Worm (Caenorhabditis elegans) whole organism, L4/young adult: ENCODE measurements around the gene cul-3.
A peak's percentile ranks its signal among the peaks of the same experiment; 100 is the strongest.

Experiments
- W03F9.2 ChIP-seq: fragments of 150-350 bp; optimal IDR thresholded peaks from 2 replicates; lab custom pipeline; 2014; ENCODE audit warnings: missing biosample characterization, missing genetic modification characterization
- dao-5 ChIP-seq: sonication (generic microtip); optimal IDR thresholded peaks from 2 replicates; lab custom pipeline; 2016; ENCODE audit warnings: missing genotype, missing genetic modification characterization, moderate library complexity, missing compliant biosample characterization
- him-1 ChIP-seq: sonication (generic microtip); optimal IDR thresholded peaks from 2 replicates; lab custom pipeline; 2016; ENCODE audit warnings: missing genotype, missing genetic modification reagents, missing genetic modification characterization, missing compliant biosample characterization

The cul-3 gene

ce11 chrV:176870-177467 is at the start of gene cul-3:
Gene cul-3 (plus strand): TSS chrV:177417.
- TF ChIP-seq W03F9.2: peak; percentile 8
- no peak for TF ChIP-seq him-1 (tag; lab: Kevin White, UChicago)
- no peak for TF ChIP-seq dao-5 (tag; lab: Kevin White, UChicago)

- TF ChIP-seq W03F9.2: peak; percentile 94
- no peak for TF ChIP-seq dao-5 (tag; lab: Kevin White, UChicago)
Observed at ce11 chrV:127882-128281, 49.3 kb upstream of the cul-3 start, which contains the start of the genes W03F9.2 and sftb-2. Gene W03F9.2 (minus strand): TSS chrV:128034. Gene sftb-2 (plus strand): TSS chrV:128237.

ce11 chrV:130186-130585 is 47.0 kb upstream of the cul-3 start:
- TF ChIP-seq dao-5 (tag; lab: Kevin White, UChicago): no peak
- no peak for TF ChIP-seq him-1 (tag; lab: Kevin White, UChicago)
- no peak for TF ChIP-seq W03F9.2

ce11 chrV:137667-138066 is 39.5 kb upstream of the cul-3 start:
- TF ChIP-seq W03F9.2 (no peak), him-1 (tag; lab: Kevin White, UChicago) (no peak), dao-5 (tag; lab: Kevin White, UChicago) (no peak)

ce11 chrV:138592-138991 is 38.6 kb upstream of the cul-3 start, which contains the start of gene W03F9.9:
Gene W03F9.9 (plus strand): TSS chrV:138892.
- TF ChIP-seq W03F9.2: no peak
- no peak for TF ChIP-seq dao-5 (tag; lab: Kevin White, UChicago)
- no peak for TF ChIP-seq him-1 (tag; lab: Kevin White, UChicago)

ce11 chrV:141257-141656 is 36.0 kb upstream of the cul-3 start, which contains the start of gene W03F9.11:
Gene W03F9.11 (minus strand): TSS chrV:141357.
- no peak for TF ChIP-seq him-1 (tag; lab: Kevin White, UChicago)

ce11 chrV:144794-145193 is 32.4 kb upstream of the cul-3 start, which contains the start of gene srh-82:
Gene srh-82 (plus strand): TSS chrV:145094.
- no peak for TF ChIP-seq W03F9.2
- no peak for TF ChIP-seq him-1 (tag; lab: Kevin White, UChicago)
- no peak for TF ChIP-seq dao-5 (tag; lab: Kevin White, UChicago)

ce11 chrV:145694-146093 is 31.5 kb upstream of the cul-3 start:
- no peak for TF ChIP-seq W03F9.2
- TF ChIP-seq dao-5 (tag; lab: Kevin White, UChicago): no peak
- TF ChIP-seq him-1 (tag; lab: Kevin White, UChicago): no peak

ce11 chrV:150059-150458 is 27.2 kb upstream of the cul-3 start:
- TF ChIP-seq dao-5 (tag; lab: Kevin White, UChicago) (no peak), W03F9.2 (no peak), him-1 (tag; lab: Kevin White, UChicago) (no peak)

ce11 chrV:151310-151709 is 25.9 kb upstream of the cul-3 start, which contains the start of gene W03F9.4:
Gene W03F9.4 (minus strand): TSS chrV:151388.
- TF ChIP-seq W03F9.2 (no peak), dao-5 (tag; lab: Kevin White, UChicago) (no peak), him-1 (tag; lab: Kevin White, UChicago) (no peak)

ce11 chrV:152156-152555 is 25.1 kb upstream of the cul-3 start:
- TF ChIP-seq W03F9.2: no peak
- no peak for TF ChIP-seq him-1 (tag; lab: Kevin White, UChicago)
- TF ChIP-seq dao-5 (tag; lab: Kevin White, UChicago): no peak

ce11 chrV:153867-154266 is 23.4 kb upstream of the cul-3 start:
- TF ChIP-seq dao-5 (tag; lab: Kevin White, UChicago): no peak
- no peak for TF ChIP-seq W03F9.2
- TF ChIP-seq him-1 (tag; lab: Kevin White, UChicago): no peak

ce11 chrV:155215-155614 is 22.0 kb upstream of the cul-3 start:
- TF ChIP-seq him-1 (tag; lab: Kevin White, UChicago) (no peak), W03F9.2 (no peak), dao-5 (tag; lab: Kevin White, UChicago) (no peak)

ce11 chrV:156044-156869 is 21.0 kb upstream of the cul-3 start, which contains the start of gene ttb-1:
Gene ttb-1 (plus strand): TSS chrV:156819.
- no peak for TF ChIP-seq dao-5 (tag; lab: Kevin White, UChicago)
- TF ChIP-seq W03F9.2: no peak
- TF ChIP-seq him-1 (tag; lab: Kevin White, UChicago): no peak
